Fruit fly (Drosophila melanogaster) whole organism, adult: ENCODE data around the gene CG17198.

ENCODE experiments used
- CG1620 ChIP-seq: fragments of 200-800 bp; sonication (Bioruptor generic); optimal IDR thresholded peaks from 2 replicates; lab custom pipeline; 2016; ENCODE audit warnings: missing biosample characterization, missing genetic modification characterization
- CG33017 ChIP-seq: fragments of 200-800 bp; sonication (Bioruptor generic); optimal IDR thresholded peaks from 2 replicates; lab custom pipeline; 2018; ENCODE audit warnings: missing biosample characterization, mild to moderate bottlenecking, missing genetic modification characterization, moderate library complexity
- CG7045 ChIP-seq: fragments of 200-800 bp; sonication (Bioruptor generic); optimal IDR thresholded peaks from 2 replicates; lab custom pipeline; 2017; ENCODE audit warnings: missing biosample characterization, mild to moderate bottlenecking, missing genetic modification characterization
- CG7101 ChIP-seq: fragments of 200-800 bp; sonication (Bioruptor generic); optimal IDR thresholded peaks from 2 replicates; lab custom pipeline; 2018; ENCODE audit warnings: missing biosample characterization, mild to moderate bottlenecking, missing genetic modification characterization, moderate library complexity
- Clk ChIP-seq: fragments of 200-800 bp; sonication (Bioruptor generic); optimal IDR thresholded peaks from 2 replicates; lab custom pipeline; 2017; ENCODE audit warnings: missing biosample characterization, missing genetic modification characterization
- Hr96 ChIP-seq: fragments of 200-800 bp; sonication (Bioruptor generic); optimal IDR thresholded peaks from 2 replicates; lab custom pipeline; 2016; ENCODE audit warnings: missing biosample characterization, missing genetic modification characterization
- Mnt ChIP-seq: fragments of 200-800 bp; sonication (Bioruptor generic); optimal IDR thresholded peaks from 2 replicates; lab custom pipeline; 2016; ENCODE audit warnings: missing biosample characterization, mild to moderate bottlenecking, missing genetic modification characterization
- cic ChIP-seq: fragments of 200-800 bp; sonication (Bioruptor generic); optimal IDR thresholded peaks from 2 replicates; lab custom pipeline; 2017; ENCODE audit warnings: missing biosample characterization, mild to moderate bottlenecking, missing genetic modification characterization, moderate library complexity
- cnc ChIP-seq, 2 experiments: fragments of >200 bp; optimal IDR thresholded peaks; 2 replicates each; lab custom pipeline; 2017
- pad ChIP-seq: fragments of 200-800 bp; sonication (Bioruptor generic); optimal IDR thresholded peaks from 3 replicates; lab custom pipeline; 2017; ENCODE audit warnings: missing biosample characterization, missing genetic modification characterization, mild to moderate bottlenecking, moderate library complexity, missing genetic modification reagents
- toe ChIP-seq: fragments of 200-800 bp; sonication (Bioruptor generic); optimal IDR thresholded peaks from 2 replicates; lab custom pipeline; 2016; ENCODE audit warnings: missing biosample characterization, missing genetic modification characterization

dm6 chr3R:25760190-25760589 lies 15.0 kb downstream of the CG17198 start:
- TF ChIP-seq CG7101 (tag; lab: Kevin White, UChicago) (no peak), CG1620 (no peak), CG7045 (GFP tag; lab: Kevin White, UChicago) (no peak), Mnt (GFP tag; lab: Kevin White, UChicago) (peak; percentile 33), cic (GFP tag; lab: Kevin White, UChicago) (no peak), pad (GFP tag; lab: Kevin White, UChicago) (no peak), Clk (GFP tag; lab: Kevin White, UChicago) (no peak), cnc (optimal IDR thresholded peaks at IDR 0.05; lab: Kevin White, UChicago) (no peak), CG33017 (tag; lab: Kevin White, UChicago) (no peak), toe (no peak), Hr96 (GFP tag; lab: Kevin White, UChicago) (no peak)
